Worm (Caenorhabditis elegans) whole organism, L1 larva: ENCODE data around the gene timp-1.
A peak's percentile ranks its signal among the peaks of the same experiment; 100 is the strongest.

Experiments used
- C04F5.9 ChIP-seq: sonication (generic microtip); optimal IDR thresholded peaks from 2 replicates; lab custom pipeline; 2016; ENCODE audit warnings: missing genetic modification characterization, missing compliant biosample characterization
- C34B4.2 ChIP-seq: sonication (generic microtip); optimal IDR thresholded peaks from 2 replicates; lab custom pipeline; 2017; ENCODE audit warnings: mild to moderate bottlenecking, missing genetic modification characterization, missing compliant biosample characterization
- F16B12.6 ChIP-seq: fragments of 150-350 bp; optimal IDR thresholded peaks from 2 replicates; lab custom pipeline; 2014; ENCODE audit warnings: missing biosample characterization, missing genetic modification characterization
- Y116A8C.19 ChIP-seq: sonication (generic microtip); optimal IDR thresholded peaks from 2 replicates; lab custom pipeline; 2016; ENCODE audit warnings: missing compliant biosample characterization, missing genetic modification characterization, borderline replicate concordance
- aha-1 ChIP-seq: fragments of 150-350 bp; optimal IDR thresholded peaks from 2 replicates; lab custom pipeline; 2014; ENCODE audit warnings: missing biosample characterization, missing genetic modification characterization
- aly-2 ChIP-seq: fragments of 150-350 bp; optimal IDR thresholded peaks from 2 replicates; lab custom pipeline; 2014; ENCODE audit warnings: missing biosample characterization, missing genetic modification characterization
- ama-1 ChIP-seq: fragments of 150-350 bp; optimal IDR thresholded peaks from 2 replicates; lab custom pipeline; 2014
- ceh-63 ChIP-seq: fragments of 200-800 bp; sonication (Bioruptor generic); optimal IDR thresholded peaks from 2 replicates; lab custom pipeline; 2018; ENCODE audit warnings: mild to moderate bottlenecking, missing genetic modification characterization, missing compliant biosample characterization
- ceh-8 ChIP-seq: fragments of 200-800 bp; sonication (Bioruptor generic); optimal IDR thresholded peaks from 2 replicates; lab custom pipeline; 2018; ENCODE audit warnings: mild to moderate bottlenecking, missing genetic modification characterization, moderate library complexity, missing compliant biosample characterization
- ceh-90 ChIP-seq: sonication (generic microtip); optimal IDR thresholded peaks from 2 replicates; lab custom pipeline; 2016; ENCODE audit warnings: missing genetic modification characterization, missing compliant biosample characterization
- dsc-1 ChIP-seq: sonication (generic microtip); optimal IDR thresholded peaks from 2 replicates; lab custom pipeline; 2016; ENCODE audit warnings: mild to moderate bottlenecking, missing genetic modification characterization, missing compliant biosample characterization
- efl-1 ChIP-seq, 4 experiments: fragments of 150-350 bp; optimal IDR thresholded peaks in 3 of 4; peaks in 1 of 4; 1 replicate in 1 of 4; 2 replicates in 3 of 4; lab custom pipeline; 2014; ENCODE audit warnings: missing biosample characterization in 2 of 4, missing genetic modification characterization in 2 of 4, missing genetic modification reagents in 2 of 4
- efl-3 ChIP-seq: fragments of 200-800 bp; sonication (Bioruptor generic); optimal IDR thresholded peaks from 2 replicates; lab custom pipeline; 2018; ENCODE audit warnings: mild to moderate bottlenecking, missing genetic modification characterization, missing compliant biosample characterization
- egl-13 ChIP-seq: sonication (generic microtip); optimal IDR thresholded peaks from 2 replicates; lab custom pipeline; 2016; ENCODE audit warnings: missing genotype, missing genetic modification reagents, missing genetic modification characterization, missing compliant biosample characterization
- egl-27 ChIP-seq, 2 experiments: fragments of 150-350 bp in 1 of 2; sonication (generic microtip); optimal IDR thresholded peaks; 3 replicates each; lab custom pipeline; 2017 to 2018; ENCODE audit warnings: missing biosample characterization in 2 of 2, missing genetic modification characterization in 2 of 2, missing genetic modification reagents in 2 of 2
- elt-3 ChIP-seq, 6 experiments: fragments of 150-350 bp in 1 of 6; sonication (generic microtip); optimal IDR thresholded peaks; 2 replicates each; lab custom pipeline; 2017 to 2018; ENCODE audit warnings: missing biosample characterization in 6 of 6, missing genetic modification characterization in 6 of 6, inconsistent platforms in 1 of 6
- fkh-10 ChIP-seq: sonication (generic microtip); optimal IDR thresholded peaks from 2 replicates; lab custom pipeline; 2017; ENCODE audit warnings: missing biosample characterization, missing genetic modification reagents, missing genetic modification characterization
- fkh-4 ChIP-seq: sonication (generic microtip); optimal IDR thresholded peaks from 2 replicates; lab custom pipeline; 2016; ENCODE audit warnings: missing compliant biosample characterization, missing genetic modification characterization, borderline replicate concordance
- fos-1 ChIP-seq: fragments of 150-350 bp; optimal IDR thresholded peaks from 2 replicates; lab custom pipeline; 2014; ENCODE audit warnings: missing biosample characterization, missing genetic modification characterization
- hlh-4 ChIP-seq: sonication (generic microtip); optimal IDR thresholded peaks from 2 replicates; lab custom pipeline; 2016; ENCODE audit warnings: mild to moderate bottlenecking, missing genetic modification characterization, missing compliant biosample characterization
- irx-1 ChIP-seq: sonication (generic microtip); optimal IDR thresholded peaks from 2 replicates; lab custom pipeline; 2016; ENCODE audit warnings: missing genetic modification characterization, missing compliant biosample characterization
- isw-1 ChIP-seq: fragments of 200-800 bp; sonication (Bioruptor generic); IDR thresholded peaks from 2 replicates; pipeline ENCODE4 v1.3.6; 2022; ENCODE audit warnings: missing genetic modification characterization, missing compliant biosample characterization
- jun-1 ChIP-seq: fragments of 150-350 bp; optimal IDR thresholded peaks from 2 replicates; lab custom pipeline; 2014; ENCODE audit warnings: missing biosample characterization, missing genetic modification reagents, missing genetic modification characterization
- lin-13 ChIP-seq: fragments of 150-350 bp; optimal IDR thresholded peaks from 2 replicates; lab custom pipeline; 2014; ENCODE audit warnings: missing biosample characterization, missing genetic modification reagents, missing genetic modification characterization
- lin-15B ChIP-seq: fragments of 150-350 bp; sonication (generic microtip); optimal IDR thresholded peaks from 3 replicates; lab custom pipeline; 2014; ENCODE audit warnings: missing biosample characterization, missing genetic modification characterization
- lin-35 ChIP-seq, 2 experiments: fragments of 150-350 bp; optimal IDR thresholded peaks; 2 replicates each; lab custom pipeline; 2014; ENCODE audit warnings: missing biosample characterization in 2 of 2, missing genetic modification characterization in 2 of 2, missing genetic modification reagents in 2 of 2
- lin-39 ChIP-seq: fragments of 150-350 bp; optimal IDR thresholded peaks from 2 replicates; lab custom pipeline; 2014; ENCODE audit warnings: missing biosample characterization, missing genetic modification reagents, missing genetic modification characterization
- lsy-2 ChIP-seq, 2 experiments: fragments of 150-350 bp; optimal IDR thresholded peaks; 2 replicates each; lab custom pipeline; 2014; ENCODE audit warnings: missing biosample characterization in 2 of 2, missing genetic modification characterization in 2 of 2
- mab-9 ChIP-seq: fragments of 200-800 bp; sonication (Bioruptor generic); IDR thresholded peaks from 2 replicates; pipeline ENCODE4 v1.3.6; 2022; ENCODE audit warnings: missing genetic modification reagents, missing genetic modification characterization, missing compliant biosample characterization
- mdl-1 ChIP-seq, 2 experiments: fragments of 150-350 bp; optimal IDR thresholded peaks; 2 replicates each; lab custom pipeline; 2014 to 2017; ENCODE audit warnings: missing biosample characterization in 2 of 2, missing genetic modification characterization in 2 of 2, inconsistent platforms in 1 of 2
- mep-1 ChIP-seq: fragments of 150-350 bp; optimal IDR thresholded peaks from 2 replicates; lab custom pipeline; 2014; ENCODE audit warnings: missing biosample characterization, missing genetic modification characterization
- nhr-12 ChIP-seq: sonication (generic microtip); optimal IDR thresholded peaks from 2 replicates; lab custom pipeline; 2017; ENCODE audit warnings: missing biosample characterization, missing genetic modification characterization
- nhr-19 ChIP-seq: fragments of 200-800 bp; sonication (Bioruptor generic); conservative IDR thresholded peaks from 2 replicates; pipeline ENCODE4 v1.3.6; 2022; ENCODE audit warnings: missing genetic modification characterization, missing compliant biosample characterization
- nhr-20 ChIP-seq: sonication (generic microtip); optimal IDR thresholded peaks from 2 replicates; lab custom pipeline; 2016; ENCODE audit warnings: mild to moderate bottlenecking, missing genetic modification characterization, missing compliant biosample characterization
- nhr-71 ChIP-seq: sonication (generic microtip); optimal IDR thresholded peaks from 2 replicates; lab custom pipeline; 2016; ENCODE audit warnings: mild to moderate bottlenecking, missing genetic modification characterization, moderate library complexity, missing compliant biosample characterization
- nhr-77 ChIP-seq: fragments of 150-350 bp; optimal IDR thresholded peaks from 2 replicates; lab custom pipeline; 2014; ENCODE audit warnings: missing biosample characterization, missing genetic modification characterization
- nhr-84 ChIP-seq: sonication (generic microtip); optimal IDR thresholded peaks from 2 replicates; lab custom pipeline; 2017; ENCODE audit warnings: missing biosample characterization, missing genetic modification characterization
- nhr-85 ChIP-seq: sonication (generic microtip); peaks from one replicate; lab custom pipeline; 2016; ENCODE audit warnings: missing genetic modification characterization, inconsistent platforms, missing compliant biosample characterization
- pax-3 ChIP-seq: fragments of 200-800 bp; sonication (Bioruptor generic); optimal IDR thresholded peaks from 2 replicates; lab custom pipeline; 2018; ENCODE audit warnings: mild to moderate bottlenecking, missing genetic modification characterization, moderate library complexity, missing compliant biosample characterization
- rnt-1 ChIP-seq: sonication (generic microtip); optimal IDR thresholded peaks from 2 replicates; lab custom pipeline; 2016; ENCODE audit warnings: mild to moderate bottlenecking, missing genetic modification characterization, moderate library complexity, missing compliant biosample characterization
- skn-1 ChIP-seq: fragments of 150-350 bp; optimal IDR thresholded peaks from 2 replicates; lab custom pipeline; 2014; ENCODE audit warnings: missing biosample characterization, missing genetic modification characterization
- snpc-4 ChIP-seq: fragments of 150-350 bp; optimal IDR thresholded peaks from 2 replicates; lab custom pipeline; 2014; ENCODE audit warnings: missing biosample characterization, missing genetic modification characterization
- snu-23 ChIP-seq: sonication (generic microtip); optimal IDR thresholded peaks from 2 replicates; lab custom pipeline; 2016; ENCODE audit warnings: missing genetic modification characterization, missing compliant biosample characterization
- sptf-1 ChIP-seq: fragments of 150-350 bp; optimal IDR thresholded peaks from 2 replicates; lab custom pipeline; 2014; ENCODE audit warnings: missing biosample characterization, missing genetic modification characterization
- sup-37 ChIP-seq: fragments of 200-800 bp; sonication (Bioruptor generic); optimal IDR thresholded peaks from 2 replicates; lab custom pipeline; 2018; ENCODE audit warnings: mild to moderate bottlenecking, missing genetic modification characterization, missing compliant biosample characterization
- swsn-7 ChIP-seq: sonication (generic microtip); optimal IDR thresholded peaks from 2 replicates; lab custom pipeline; 2016; ENCODE audit warnings: missing genetic modification characterization, missing compliant biosample characterization
- tlp-1 ChIP-seq: fragments of 150-350 bp; optimal IDR thresholded peaks from 2 replicates; lab custom pipeline; 2014; ENCODE audit warnings: missing biosample characterization, missing genetic modification characterization
- unc-130 ChIP-seq: fragments of 150-350 bp; optimal IDR thresholded peaks from 2 replicates; lab custom pipeline; 2017; ENCODE audit warnings: missing biosample characterization, missing genetic modification characterization, inconsistent platforms
- unc-30 ChIP-seq: sonication (generic microtip); optimal IDR thresholded peaks from 2 replicates; lab custom pipeline; 2017; ENCODE audit warnings: missing biosample characterization, missing genetic modification characterization
- unc-62 ChIP-seq: fragments of 150-350 bp; optimal IDR thresholded peaks from 2 replicates; lab custom pipeline; 2014; ENCODE audit warnings: missing biosample characterization, missing genetic modification reagents, missing genetic modification characterization
- unc-98 ChIP-seq: fragments of 200-800 bp; sonication (Bioruptor generic); IDR thresholded peaks from 2 replicates; pipeline ENCODE4 v1.3.6; 2022; ENCODE audit warnings: missing genetic modification characterization, missing compliant biosample characterization
- vab-15 ChIP-seq: sonication (generic microtip); optimal IDR thresholded peaks from 2 replicates; lab custom pipeline; 2017; ENCODE audit warnings: missing genotype, mild to moderate bottlenecking, missing genetic modification characterization, missing compliant biosample characterization
- xbp-1 ChIP-seq: sonication (generic microtip); optimal IDR thresholded peaks from 2 replicates; lab custom pipeline; 2016; ENCODE audit warnings: missing genetic modification characterization, missing compliant biosample characterization
- zag-1 ChIP-seq: fragments of 150-350 bp; optimal IDR thresholded peaks from 2 replicates; lab custom pipeline; 2014; ENCODE audit warnings: missing biosample characterization, missing genetic modification characterization
- ztf-11 ChIP-seq, 2 experiments: sonication (generic microtip); optimal IDR thresholded peaks; 2 replicates each; lab custom pipeline; 2016 to 2017; ENCODE audit warnings: missing genetic modification characterization in 2 of 2, missing biosample characterization in 1 of 2, missing compliant biosample characterization in 1 of 2

The timp-1 gene

ce11 chrV:8252532-8252931, 45.5 kb downstream of the timp-1 start:
- TF ChIP-seq unc-130 (tag; lab: Kevin White, UChicago): no peak
- no peak for TF ChIP-seq fkh-10 (GFP tag; lab: Kevin White, UChicago)
- TF ChIP-seq mab-9 (GFP tag; lab: Robert Waterston, UW): no peak
- no peak for TF ChIP-seq Y116A8C.19 (tag; lab: Kevin White, UChicago)
- no peak for TF ChIP-seq F16B12.6
- TF ChIP-seq C34B4.2 (tag; lab: Kevin White, UChicago): no peak
- TF ChIP-seq nhr-20 (tag; lab: Kevin White, UChicago): peak; percentile 6
- TF ChIP-seq fkh-4 (tag; lab: Kevin White, UChicago): no peak
- TF ChIP-seq efl-1 (optimal IDR thresholded peaks at IDR 0.05; lab: Kevin White, UChicago): no peak
- TF ChIP-seq efl-1 (GFP tag; optimal IDR thresholded peaks at IDR 0.05 in 1 of 2; lab: Kevin White, UChicago): no peak
- TF ChIP-seq skn-1 (tag; lab: Kevin White, UChicago): no peak
- no peak for TF ChIP-seq unc-62
- no peak for TF ChIP-seq fos-1
- TF ChIP-seq ztf-11 (tag; optimal IDR thresholded peaks at IDR 0.05; lab: Kevin White, UChicago): no peak
- TF ChIP-seq efl-3: no peak
- no peak for TF ChIP-seq vab-15 (tag; lab: Kevin White, UChicago)
- TF ChIP-seq unc-98 (GFP tag; lab: Robert Waterston, UW): no peak
- TF ChIP-seq egl-13 (tag; lab: Kevin White, UChicago): no peak
- no peak for TF ChIP-seq aha-1 (tag; lab: Kevin White, UChicago)
- no peak for TF ChIP-seq pax-3
- TF ChIP-seq swsn-7: no peak
- no peak for TF ChIP-seq lin-35 (GFP tag; optimal IDR thresholded peaks at IDR 0.05; lab: Kevin White, UChicago)
- TF ChIP-seq lin-13 (GFP tag; lab: Kevin White, UChicago): no peak
- TF ChIP-seq nhr-77 (tag; lab: Kevin White, UChicago): no peak
- no peak for TF ChIP-seq dsc-1 (tag; lab: Kevin White, UChicago)
- peak in 1 of 2 experiments; percentile 12 for TF ChIP-seq mdl-1 (tag; optimal IDR thresholded peaks at IDR 0.05; lab: Kevin White, UChicago)
- TF ChIP-seq nhr-71 (tag; lab: Kevin White, UChicago): peak; percentile 65
- peak; percentile 12 for TF ChIP-seq snpc-4 (tag; lab: Kevin White, UChicago)
- TF ChIP-seq jun-1 (tag; lab: Kevin White, UChicago): no peak
- no peak for TF ChIP-seq irx-1 (tag; lab: Kevin White, UChicago)
- no peak for TF ChIP-seq mep-1 (tag; lab: Kevin White, UChicago)
- no peak for TF ChIP-seq sptf-1 (tag; lab: Kevin White, UChicago)
- TF ChIP-seq nhr-19 (GFP tag; lab: Robert Waterston, UW): peak; percentile 36; the same call in 1 of the 2 replicates
- TF ChIP-seq ceh-90: no peak
- TF ChIP-seq xbp-1 (tag; lab: Kevin White, UChicago): no peak
- TF ChIP-seq nhr-85 (tag; lab: Kevin White, UChicago): no peak
- peak; percentile 75 for TF ChIP-seq rnt-1
- TF ChIP-seq ceh-8: no peak
- no peak for TF ChIP-seq C04F5.9
- TF ChIP-seq lin-39 (tag; lab: Kevin White, UChicago): peak; percentile 68
- no peak for TF ChIP-seq egl-27 (tag; optimal IDR thresholded peaks at IDR 0.05; lab: Kevin White, UChicago)
- TF ChIP-seq unc-30 (tag; lab: Kevin White, UChicago): no peak
- no peak for TF ChIP-seq zag-1 (tag; lab: Kevin White, UChicago)
- TF ChIP-seq lin-15B (tag; lab: Kevin White, UChicago): no peak
- no peak for TF ChIP-seq nhr-84 (tag; lab: Kevin White, UChicago)
- TF ChIP-seq elt-3 (tag; optimal IDR thresholded peaks at IDR 0.05; lab: Kevin White, UChicago): no peak
- peak in 1 of 2 experiments; percentile 28 for TF ChIP-seq lsy-2 (tag; optimal IDR thresholded peaks at IDR 0.05; lab: Kevin White, UChicago)
- TF ChIP-seq snu-23 (GFP tag; lab: Kevin White, UChicago): peak; percentile 21
- TF ChIP-seq ama-1 (lab: Kevin White, UChicago): no peak
- TF ChIP-seq nhr-12 (tag; lab: Kevin White, UChicago): no peak
- no peak for TF ChIP-seq sup-37 (GFP tag; lab: Kevin White, UChicago)
- no peak for TF ChIP-seq hlh-4 (tag; lab: Kevin White, UChicago)
- TF ChIP-seq tlp-1 (tag; lab: Kevin White, UChicago): no peak
- no peak for TF ChIP-seq ceh-63 (GFP tag; lab: Kevin White, UChicago)
- no peak for TF ChIP-seq aly-2 (tag; lab: Kevin White, UChicago)
- no peak for TF ChIP-seq isw-1 (GFP tag; lab: Robert Waterston, UW)
